Fruit fly (Drosophila melanogaster): ENCODE results near the gene eIF5B.

Gene eIF5B

dm6 chr3L:3381869-3382488, 78.8 kb downstream of the eIF5B start (continued):
- TF ChIP-seq CG12659 (GFP tag; optimal IDR thresholded peaks at IDR 0.05) (no peak), chinmo (GFP tag; IDR thresholded peaks at IDR 0.05; ENCODE audit: partially characterized antibody) (no peak), CG12155 (GFP tag; optimal IDR thresholded peaks at IDR 0.05) (no peak), inv (GFP tag; IDR thresholded peaks at IDR 0.05; ENCODE audit: partially characterized antibody) (no peak), luna (GFP tag; optimal IDR thresholded peaks at IDR 0.05) (no peak), gro (GFP tag; optimal IDR thresholded peaks at IDR 0.05) (no peak), CG4404 (GFP tag; IDR thresholded peaks at IDR 0.05) (no peak), CG6854 (GFP tag; optimal IDR thresholded peaks at IDR 0.05) (no peak), tap (tag; optimal IDR thresholded peaks at IDR 0.05) (peak; percentile 6), Pdp1 (GFP tag; optimal IDR thresholded peaks at IDR 0.05) (no peak), Hr39 (optimal IDR thresholded peaks at IDR 0.05) (no peak), CG7987 (GFP tag; optimal IDR thresholded peaks at IDR 0.05) (no peak), CG9609 (GFP tag; optimal IDR thresholded peaks at IDR 0.05) (no peak), MTF-1 (GFP tag; optimal IDR thresholded peaks at IDR 0.05; ENCODE audit: borderline replicate concordance) (no peak), CG17359 (tag; optimal IDR thresholded peaks at IDR 0.05) (peak; percentile 60), Dbx (GFP tag; IDR thresholded peaks at IDR 0.05) (peak; percentile 80), caup (GFP tag; optimal IDR thresholded peaks at IDR 0.05; ENCODE audit: severe bottlenecking) (peak; percentile 26), lab (GFP tag; optimal IDR thresholded peaks at IDR 0.05) (peak; percentile 61), Antp (GFP tag; optimal IDR thresholded peaks at IDR 0.05) (no peak), exex (tag; optimal IDR thresholded peaks at IDR 0.05) (no peak), CG3995 (GFP tag; optimal IDR thresholded peaks at IDR 0.05) (no peak), dan (GFP tag; IDR thresholded peaks at IDR 0.05) (no peak), CG17186 (GFP tag; optimal IDR thresholded peaks at IDR 0.05) (no peak), odd (GFP tag; optimal IDR thresholded peaks at IDR 0.05) (no peak), p53 (GFP tag; optimal IDR thresholded peaks at IDR 0.05) (no peak), HLH4C (GFP tag; IDR thresholded peaks at IDR 0.05; ENCODE audit: partially characterized antibody) (no peak), NC2β (GFP tag; optimal IDR thresholded peaks at IDR 0.05) (no peak), CG4424 (GFP tag; optimal IDR thresholded peaks at IDR 0.05) (no peak), CG4282 (GFP tag; optimal IDR thresholded peaks at IDR 0.05) (no peak), Dad (GFP tag; optimal IDR thresholded peaks at IDR 0.05) (no peak), toy (GFP tag; IDR thresholded peaks at IDR 0.05) (peak; percentile 30; the same call in 1 of the 2 replicates), CG12219 (GFP tag; optimal IDR thresholded peaks at IDR 0.05) (peak; percentile 22), ab (GFP tag; optimal IDR thresholded peaks at IDR 0.05) (no peak), CG1529 (GFP tag; optimal IDR thresholded peaks at IDR 0.05) (no peak), ash1 (GFP tag; optimal IDR thresholded peaks at IDR 0.05) (no peak), en (GFP tag; optimal IDR thresholded peaks at IDR 0.05) (no peak), CG14710 (tag; optimal IDR thresholded peaks at IDR 0.05) (no peak), CG10565 (GFP tag; optimal IDR thresholded peaks at IDR 0.05) (no peak), CG7271 (tag; optimal IDR thresholded peaks at IDR 0.05) (no peak), CG10654 (GFP tag; optimal IDR thresholded peaks at IDR 0.05) (no peak), CG18476 (GFP tag; optimal IDR thresholded peaks at IDR 0.05) (no peak), row (GFP tag; IDR thresholded peaks at IDR 0.05) (peak; percentile 43; the same call in 2 of the 3 replicates), chm (GFP tag; IDR thresholded peaks at IDR 0.05) (no peak), ranshi (GFP tag; IDR thresholded peaks at IDR 0.05) (0 out of 2 replicates have a peak, but pooled peaks have one; percentile 37), yki (optimal IDR thresholded peaks at IDR 0.05) (no peak), MBD-R2 (GFP tag; IDR thresholded peaks at IDR 0.05) (no peak), twi (tag; optimal IDR thresholded peaks at IDR 0.05) (no peak), mirr (GFP tag; optimal IDR thresholded peaks at IDR 0.05) (no peak), CG8359 (GFP tag; optimal IDR thresholded peaks at IDR 0.05; ENCODE audit: borderline replicate concordance) (no peak), CG9932 (GFP tag; IDR thresholded peaks at IDR 0.05) (peak; percentile 78), bsh (GFP tag; optimal IDR thresholded peaks at IDR 0.05) (peak in 1 of 2 experiments; percentile 48)
